Fruit fly (Drosophila melanogaster) whole organism, prepupa: Measurements from ENCODE around the gene CG7879.

Experiments used
- Blimp-1 ChIP-seq: fragments of 200-800 bp; sonication (Bioruptor generic); optimal IDR thresholded peaks from 3 replicates; lab custom pipeline; 2017; ENCODE audit warnings: missing biosample characterization, missing genetic modification characterization, mild to moderate bottlenecking, moderate library complexity, missing genetic modification reagents
- CG10631 ChIP-seq: fragments of 200-800 bp; sonication (Bioruptor generic); optimal IDR thresholded peaks from 2 replicates; lab custom pipeline; 2016; ENCODE audit warnings: missing biosample characterization, missing genetic modification characterization
- CG11762 ChIP-seq: fragments of 200-800 bp; sonication (Bioruptor generic); optimal IDR thresholded peaks from 3 replicates; lab custom pipeline; 2016; ENCODE audit warnings: missing biosample characterization, missing genetic modification characterization; ENCODE audit not compliant: insufficient read depth
- CG1621 ChIP-seq: fragments of 200-800 bp; sonication (Bioruptor generic); optimal IDR thresholded peaks from 3 replicates; lab custom pipeline; 2018; ENCODE audit warnings: missing biosample characterization, mild to moderate bottlenecking, missing genetic modification characterization
- CG16779 ChIP-seq: fragments of 200-800 bp; sonication (Bioruptor generic); optimal IDR thresholded peaks from 3 replicates; lab custom pipeline; 2017; ENCODE audit warnings: missing biosample characterization, mild to moderate bottlenecking, missing genetic modification characterization
- CG3032 ChIP-seq: fragments of 200-800 bp; optimal IDR thresholded peaks from 2 replicates; lab custom pipeline; 2019; ENCODE audit warnings: missing biosample characterization, mild to moderate bottlenecking, missing genetic modification characterization, moderate library complexity
- CG32006 ChIP-seq: fragments of 200-800 bp; sonication (Bioruptor generic); optimal IDR thresholded peaks from 3 replicates; lab custom pipeline; 2017; ENCODE audit warnings: missing biosample characterization, mild to moderate bottlenecking, missing genetic modification characterization
- CG34406 ChIP-seq: fragments of 200-800 bp; sonication (Bioruptor generic); optimal IDR thresholded peaks from 3 replicates; lab custom pipeline; 2016; ENCODE audit warnings: missing biosample characterization, missing genetic modification characterization
- CG3919 ChIP-seq: fragments of 200-800 bp; sonication (Bioruptor generic); optimal IDR thresholded peaks from 3 replicates; lab custom pipeline; 2016; ENCODE audit warnings: missing biosample characterization, missing genetic modification characterization
- CG4318 ChIP-seq: fragments of 200-800 bp; sonication (Bioruptor generic); optimal IDR thresholded peaks from 3 replicates; lab custom pipeline; 2017; ENCODE audit warnings: missing biosample characterization, mild to moderate bottlenecking, missing genetic modification characterization
- CG6163 ChIP-seq: fragments of 200-800 bp; sonication (Bioruptor generic); IDR thresholded peaks from 3 replicates; pipeline ENCODE4 v1.3.6; 2022; ENCODE audit warnings: missing biosample characterization, missing genetic modification characterization
- CG6276 ChIP-seq: fragments of 200-800 bp; sonication (Bioruptor generic); optimal IDR thresholded peaks from 2 replicates; lab custom pipeline; 2017; ENCODE audit warnings: missing biosample characterization, mild to moderate bottlenecking, missing genetic modification characterization
- CG6792 ChIP-seq: fragments of 200-800 bp; sonication (Bioruptor generic); optimal IDR thresholded peaks from 3 replicates; lab custom pipeline; 2016; ENCODE audit warnings: missing biosample characterization, missing genetic modification characterization
- CG6808 ChIP-seq: fragments of 200-800 bp; sonication (Bioruptor generic); optimal IDR thresholded peaks from 3 replicates; lab custom pipeline; 2017; ENCODE audit warnings: missing biosample characterization, missing genetic modification characterization, mild to moderate bottlenecking, moderate library complexity, missing genetic modification reagents
- CG6854 ChIP-seq: fragments of 200-800 bp; sonication (Bioruptor generic); optimal IDR thresholded peaks from 2 replicates; lab custom pipeline; 2017; ENCODE audit warnings: missing biosample characterization, mild to moderate bottlenecking, missing genetic modification characterization
- CG7368 ChIP-seq: fragments of 200-800 bp; sonication (Bioruptor generic); optimal IDR thresholded peaks from 3 replicates; lab custom pipeline; 2016; ENCODE audit warnings: missing biosample characterization, missing genetic modification characterization
- CG8319 ChIP-seq: fragments of 200-800 bp; sonication (Bioruptor generic); optimal IDR thresholded peaks from 3 replicates; lab custom pipeline; 2016; ENCODE audit warnings: missing biosample characterization, missing genetic modification characterization
- CG8632 ChIP-seq: fragments of 200-800 bp; sonication (Bioruptor generic); optimal IDR thresholded peaks from 3 replicates; lab custom pipeline; 2016; ENCODE audit warnings: missing biosample characterization, missing genetic modification characterization
- Eip75B ChIP-seq: fragments of 200-800 bp; sonication (Bioruptor generic); optimal IDR thresholded peaks from 3 replicates; lab custom pipeline; 2016; ENCODE audit warnings: missing biosample characterization, missing genetic modification characterization
- Eip78C ChIP-seq: fragments of 200-800 bp; sonication (Bioruptor generic); peaks from one replicate; lab custom pipeline; 2016; ENCODE audit warnings: missing biosample characterization, missing genetic modification characterization
- Eip93F ChIP-seq: fragments of 200-800 bp; sonication (Bioruptor generic); optimal IDR thresholded peaks from 2 replicates; lab custom pipeline; 2016; ENCODE audit warnings: missing biosample characterization, mild to moderate bottlenecking, missing genetic modification characterization
- Ets21C ChIP-seq: fragments of 200-800 bp; sonication (Bioruptor generic); optimal IDR thresholded peaks from 3 replicates; lab custom pipeline; 2016; ENCODE audit warnings: missing biosample characterization, missing genetic modification characterization
- Hr39 ChIP-seq: fragments of 200-800 bp; sonication (Bioruptor generic); optimal IDR thresholded peaks from 2 replicates; lab custom pipeline; 2016; ENCODE audit warnings: missing biosample characterization, missing genetic modification characterization
- Hr4 ChIP-seq: fragments of 200-800 bp; sonication (Bioruptor generic); optimal IDR thresholded peaks from 3 replicates; lab custom pipeline; 2016; ENCODE audit warnings: missing biosample characterization, missing genetic modification characterization
- Lpt ChIP-seq: fragments of 200-800 bp; sonication (Bioruptor generic); optimal IDR thresholded peaks from 3 replicates; lab custom pipeline; 2016; ENCODE audit warnings: missing biosample characterization, missing genetic modification characterization
- Met ChIP-seq: fragments of 200-800 bp; sonication (Bioruptor generic); optimal IDR thresholded peaks from 3 replicates; lab custom pipeline; 2016; ENCODE audit warnings: missing biosample characterization, missing genetic modification characterization
- OdsH ChIP-seq: fragments of 200-800 bp; sonication (Bioruptor generic); optimal IDR thresholded peaks from 3 replicates; lab custom pipeline; 2016; ENCODE audit warnings: missing biosample characterization, missing genetic modification characterization
- Smox ChIP-seq: fragments of 200-800 bp; sonication (Bioruptor generic); optimal IDR thresholded peaks from 3 replicates; lab custom pipeline; 2016; ENCODE audit warnings: missing biosample characterization, missing genetic modification characterization
- Sox102F ChIP-seq: fragments of 200-800 bp; sonication (Bioruptor generic); optimal IDR thresholded peaks from 2 replicates; lab custom pipeline; 2016; ENCODE audit warnings: missing biosample characterization, mild to moderate bottlenecking, missing genetic modification characterization
- Sox14 ChIP-seq: fragments of 200-800 bp; sonication (Bioruptor generic); optimal IDR thresholded peaks from 3 replicates; lab custom pipeline; 2016; ENCODE audit warnings: missing biosample characterization, missing genetic modification characterization
- Sox15 ChIP-seq: fragments of 200-800 bp; sonication (Bioruptor generic); optimal IDR thresholded peaks from 3 replicates; lab custom pipeline; 2016; ENCODE audit warnings: missing biosample characterization, missing genetic modification characterization
- achi ChIP-seq: fragments of 200-800 bp; sonication (Bioruptor generic); optimal IDR thresholded peaks from 3 replicates; lab custom pipeline; 2016; ENCODE audit warnings: missing biosample characterization, missing genetic modification characterization
- acj6 ChIP-seq: fragments of 200-800 bp; sonication (Bioruptor generic); optimal IDR thresholded peaks from 3 replicates; lab custom pipeline; 2016; ENCODE audit warnings: missing biosample characterization, missing genetic modification characterization
- cyc ChIP-seq: fragments of 200-800 bp; sonication (Bioruptor generic); optimal IDR thresholded peaks from 3 replicates; lab custom pipeline; 2016; ENCODE audit warnings: missing biosample characterization, missing genetic modification characterization
- dac ChIP-seq: fragments of 200-800 bp; sonication (Bioruptor generic); optimal IDR thresholded peaks from 2 replicates; lab custom pipeline; 2017; ENCODE audit warnings: missing biosample characterization, mild to moderate bottlenecking, missing genetic modification characterization
- eg ChIP-seq: fragments of 200-800 bp; sonication (Bioruptor generic); IDR thresholded peaks from 3 replicates; pipeline ENCODE4 v1.3.6; 2022; ENCODE audit warnings: missing biosample characterization, missing genetic modification characterization
- esn ChIP-seq: fragments of 200-800 bp; sonication (Bioruptor generic); optimal IDR thresholded peaks from 2 replicates; lab custom pipeline; 2016; ENCODE audit warnings: missing biosample characterization, mild to moderate bottlenecking, missing genetic modification characterization, moderate library complexity
- fd59A ChIP-seq: fragments of 200-800 bp; sonication (Bioruptor generic); optimal IDR thresholded peaks from 2 replicates; lab custom pipeline; 2017; ENCODE audit warnings: missing biosample characterization, mild to moderate bottlenecking, missing genetic modification characterization, missing genetic modification reagents
- fkh ChIP-seq: fragments of 200-800 bp; sonication (Bioruptor generic); optimal IDR thresholded peaks from 3 replicates; lab custom pipeline; 2017; ENCODE audit warnings: missing biosample characterization, mild to moderate bottlenecking, missing genetic modification characterization, moderate library complexity
- lz ChIP-seq: fragments of 200-800 bp; sonication (Bioruptor generic); optimal IDR thresholded peaks from 3 replicates; lab custom pipeline; 2016; ENCODE audit warnings: missing biosample characterization, missing genetic modification characterization
- pdm3 ChIP-seq: fragments of 200-800 bp; sonication (Bioruptor generic); optimal IDR thresholded peaks from 3 replicates; lab custom pipeline; 2016; ENCODE audit warnings: missing biosample characterization, missing genetic modification characterization
- salr ChIP-seq, 2 experiments: fragments of 200-800 bp; sonication (Bioruptor generic); optimal IDR thresholded peaks; 3 replicates each; lab custom pipeline; 2016 to 2018; ENCODE audit warnings: missing biosample characterization in 2 of 2, missing genetic modification characterization in 2 of 2, mild to moderate bottlenecking in 1 of 2
- spab ChIP-seq: fragments of 200-800 bp; sonication (Bioruptor generic); optimal IDR thresholded peaks from 2 replicates; lab custom pipeline; 2017; ENCODE audit warnings: missing biosample characterization, mild to moderate bottlenecking, missing genetic modification characterization, missing genetic modification reagents
- ss ChIP-seq, 2 experiments: fragments of 200-800 bp; sonication (Bioruptor generic); optimal IDR thresholded peaks; 2 replicates in 1 of 2; 3 replicates in 1 of 2; lab custom pipeline; 2017 to 2018; ENCODE audit warnings: mild to moderate bottlenecking in 2 of 2, missing biosample characterization in 2 of 2, missing genetic modification characterization in 2 of 2, moderate library complexity in 1 of 2
- svp ChIP-seq: fragments of 200-800 bp; sonication (Bioruptor generic); peaks from one replicate; lab custom pipeline; 2016; ENCODE audit warnings: missing biosample characterization, missing genetic modification characterization
- vri ChIP-seq: fragments of 200-800 bp; sonication (Bioruptor generic); optimal IDR thresholded peaks from 3 replicates; lab custom pipeline; 2016; ENCODE audit warnings: missing biosample characterization, mild to moderate bottlenecking, missing genetic modification characterization

CG7879 gene

DNA sequence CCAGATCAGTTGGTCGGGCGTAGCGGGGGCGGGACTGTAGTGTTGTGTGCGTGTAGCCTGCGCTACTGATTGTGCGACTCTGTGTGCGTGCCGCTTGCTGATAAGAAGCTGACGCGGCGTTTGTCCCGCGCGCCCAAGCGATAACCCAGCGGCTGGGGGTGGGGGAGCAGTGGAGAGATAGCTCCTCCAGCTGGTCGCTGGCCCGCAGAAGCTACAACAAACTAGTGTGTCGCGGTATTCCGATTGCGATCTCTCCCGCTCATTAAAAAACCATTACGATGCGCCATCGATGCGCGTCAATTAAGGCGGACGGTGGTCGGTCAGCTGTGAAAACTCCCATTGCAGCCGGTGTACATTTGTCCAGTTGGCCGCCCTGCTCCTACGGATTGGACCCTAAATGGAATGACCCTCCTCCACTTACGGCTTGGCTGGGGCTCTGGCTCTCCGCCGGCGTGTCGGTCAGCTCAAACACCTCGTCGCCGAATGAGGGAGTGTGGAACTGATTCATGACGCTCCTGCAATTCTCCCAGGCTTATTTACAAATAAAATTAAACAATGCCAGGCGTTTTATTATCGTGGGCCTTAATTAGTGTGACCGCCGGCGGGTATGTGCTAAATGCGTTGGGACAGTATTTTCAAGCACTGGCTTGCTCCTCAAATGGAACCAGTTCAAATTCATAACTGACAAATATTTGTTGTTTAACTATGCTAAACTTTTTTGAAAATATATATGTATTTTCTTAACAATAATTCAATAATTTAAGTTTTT is 33.8 kb upstream of the CG7879 start, which contains the start of gene CG12104:
TSS of gene CG12104 (minus strand) at position 611 of the 769 bp plus-strand sequence.
- TF ChIP-seq eg (0 out of 3 replicates have a peak, but pooled peaks have one; percentile 30), CG6163 (GFP tag; lab: Robert Waterston, UW) (0 out of 3 replicates have a peak, but pooled peaks have one; percentile 24), fkh (GFP tag; lab: Kevin White, UChicago) (peak; percentile 77), vri (GFP tag; lab: Kevin White, UChicago) (no peak), CG8632 (GFP tag; lab: Kevin White, UChicago) (no peak), ss (GFP tag; optimal IDR thresholded peaks at IDR 0.05; lab: Kevin White, UChicago) (peak in 1 of 2 experiments; percentile 2), svp (peak; percentile 99), CG7368 (GFP tag; lab: Kevin White, UChicago) (no peak), Met (GFP tag; lab: Kevin White, UChicago) (no peak), Eip78C (peak; percentile 64), fd59A (GFP tag; lab: Kevin White, UChicago) (no peak)

DNA sequence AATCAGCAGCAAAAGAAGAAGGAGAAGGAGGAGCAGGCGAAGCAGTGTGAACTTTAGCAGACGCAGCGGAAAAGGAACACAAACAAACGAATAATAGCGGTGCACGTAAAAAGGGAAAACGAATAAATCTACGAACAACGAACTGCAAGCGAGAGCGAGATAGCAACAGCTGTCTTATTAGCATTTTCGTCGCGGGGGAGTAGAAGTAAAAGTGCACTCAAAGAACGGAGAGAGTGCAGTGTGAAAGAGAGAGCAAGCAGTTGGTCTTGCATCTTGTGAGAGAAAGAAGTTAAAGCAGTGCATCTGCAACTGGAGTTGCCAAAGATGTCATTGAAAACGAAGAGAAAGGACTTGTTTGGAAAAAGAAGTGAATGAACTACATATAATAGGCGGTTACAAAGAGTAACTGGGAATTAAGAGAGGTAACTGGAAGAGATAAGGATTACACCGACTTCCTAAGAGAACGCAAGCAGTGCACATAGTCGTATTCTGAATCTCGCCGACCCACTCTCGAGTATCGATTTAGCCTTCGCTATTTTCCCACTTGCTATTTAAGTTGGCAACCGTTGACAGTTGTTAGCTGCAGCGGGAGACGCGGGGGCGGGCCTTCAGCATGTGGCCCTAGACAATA is 24.5 kb upstream of the CG7879 start:
- TF ChIP-seq Sox15 (GFP tag; lab: Kevin White, UChicago) (no peak), CG11762 (GFP tag; lab: Kevin White, UChicago) (no peak), Eip78C (peak; percentile 76), CG6163 (GFP tag; lab: Robert Waterston, UW) (peak; percentile 79), Met (GFP tag; lab: Kevin White, UChicago) (no peak), CG6854 (peak; percentile 26), esn (GFP tag; lab: Kevin White, UChicago) (no peak), CG6276 (peak; percentile 42), CG6808 (GFP tag; lab: Kevin White, UChicago) (peak; percentile 32), CG8632 (GFP tag; lab: Kevin White, UChicago) (no peak), CG4318 (no peak), cyc (no peak), CG3032 (tag; lab: Kevin White, UChicago) (no peak), Ets21C (GFP tag; lab: Kevin White, UChicago) (no peak), pdm3 (GFP tag; lab: Kevin White, UChicago) (no peak), CG8319 (GFP tag; lab: Kevin White, UChicago) (no peak), salr (GFP tag; optimal IDR thresholded peaks at IDR 0.05; lab: Kevin White, UChicago) (no peak), CG16779 (no peak), OdsH (no peak), CG1621 (no peak), Sox14 (GFP tag; lab: Kevin White, UChicago) (peak; percentile 31), CG34406 (no peak), achi (GFP tag; lab: Kevin White, UChicago) (no peak), spab (GFP tag; lab: Kevin White, UChicago) (no peak), Hr4 (GFP tag; lab: Kevin White, UChicago) (no peak), lz (GFP tag; lab: Kevin White, UChicago) (no peak), CG6792 (no peak), dac (GFP tag; lab: Kevin White, UChicago) (no peak), fkh (GFP tag; lab: Kevin White, UChicago) (no peak), vri (GFP tag; lab: Kevin White, UChicago) (no peak), CG10631 (GFP tag; lab: Kevin White, UChicago) (no peak), Hr39 (GFP tag; lab: Kevin White, UChicago) (no peak), CG32006 (no peak), Eip93F (GFP tag; lab: Kevin White, UChicago) (no peak), acj6 (GFP tag; lab: Kevin White, UChicago) (no peak), CG3919 (GFP tag; lab: Kevin White, UChicago) (no peak), Sox102F (GFP tag; lab: Kevin White, UChicago) (peak; percentile 6), Lpt (GFP tag; lab: Kevin White, UChicago) (peak; percentile 20), Eip75B (no peak), Blimp-1 (GFP tag; lab: Kevin White, UChicago) (peak; percentile 91), Smox (GFP tag; lab: Kevin White, UChicago) (no peak)
